Fruit fly (Drosophila melanogaster): Measurements from ENCODE around the gene CG12321.

CG12321 gene

dm6 chr3R:18227385-18227784 is 38.9 kb upstream of the CG12321 start:
- TF ChIP-seq toe (GFP tag; optimal IDR thresholded peaks at IDR 0.05) (no peak), CG5204 (GFP tag; optimal IDR thresholded peaks at IDR 0.05) (no peak), pad (GFP tag; optimal IDR thresholded peaks at IDR 0.05) (no peak), CG11617 (GFP tag; optimal IDR thresholded peaks at IDR 0.05) (no peak), CG1620 (GFP tag; optimal IDR thresholded peaks at IDR 0.05) (no peak), Clk (GFP tag; optimal IDR thresholded peaks at IDR 0.05) (no peak), kay (GFP tag; ENCODE audit: borderline replicate concordance) (no peak), CG7101 (tag; optimal IDR thresholded peaks at IDR 0.05) (no peak), CG12768 (GFP tag; optimal IDR thresholded peaks at IDR 0.05) (no peak), Crg-1 (GFP tag; optimal IDR thresholded peaks at IDR 0.05) (no peak), CG7045 (GFP tag; optimal IDR thresholded peaks at IDR 0.05) (no peak), Hr96 (GFP tag; optimal IDR thresholded peaks at IDR 0.05) (no peak), cic (GFP tag; optimal IDR thresholded peaks at IDR 0.05) (no peak), Mnt (GFP tag; optimal IDR thresholded peaks at IDR 0.05) (no peak)

- TF ChIP-seq CG12768 (GFP tag; optimal IDR thresholded peaks at IDR 0.05) (no peak), Mnt (GFP tag; optimal IDR thresholded peaks at IDR 0.05) (no peak), cnc (optimal IDR thresholded peaks at IDR 0.05) (no peak), bab1 (GFP tag; optimal IDR thresholded peaks at IDR 0.05) (no peak), pad (GFP tag; optimal IDR thresholded peaks at IDR 0.05) (no peak), ovo (GFP tag; optimal IDR thresholded peaks at IDR 0.05) (no peak), CG33017 (tag; optimal IDR thresholded peaks at IDR 0.05) (no peak), CG5204 (GFP tag; optimal IDR thresholded peaks at IDR 0.05) (no peak), Clk (GFP tag; optimal IDR thresholded peaks at IDR 0.05) (no peak), CG7101 (tag; optimal IDR thresholded peaks at IDR 0.05) (no peak), CG7045 (GFP tag; optimal IDR thresholded peaks at IDR 0.05) (no peak), tj (GFP tag; optimal IDR thresholded peaks at IDR 0.05) (no peak), CG14711 (tag; optimal IDR thresholded peaks at IDR 0.05) (no peak), CG1620 (GFP tag; optimal IDR thresholded peaks at IDR 0.05) (no peak), Hr96 (GFP tag; optimal IDR thresholded peaks at IDR 0.05) (no peak), toe (GFP tag; optimal IDR thresholded peaks at IDR 0.05) (no peak), CG11617 (GFP tag; optimal IDR thresholded peaks at IDR 0.05) (no peak), Crg-1 (GFP tag; optimal IDR thresholded peaks at IDR 0.05) (no peak)
Observed at dm6 chr3R:18226809-18227157, 38.3 kb upstream of the CG12321 start.

- no peak for TF ChIP-seq cnc (optimal IDR thresholded peaks at IDR 0.05)
- no peak for TF ChIP-seq Clk (GFP tag; optimal IDR thresholded peaks at IDR 0.05)
- no peak for TF ChIP-seq ovo (GFP tag; optimal IDR thresholded peaks at IDR 0.05)
- peak; percentile 90 for TF ChIP-seq CG14711 (tag; optimal IDR thresholded peaks at IDR 0.05)
- TF ChIP-seq pad (GFP tag; optimal IDR thresholded peaks at IDR 0.05) = peak; percentile 4
- peak; percentile 35 for TF ChIP-seq bab1 (GFP tag; optimal IDR thresholded peaks at IDR 0.05)
- no peak for TF ChIP-seq CG1620 (GFP tag; optimal IDR thresholded peaks at IDR 0.05)
- no peak for TF ChIP-seq toe (GFP tag; optimal IDR thresholded peaks at IDR 0.05)
- no peak for TF ChIP-seq CG7045 (GFP tag; optimal IDR thresholded peaks at IDR 0.05)
- no peak for TF ChIP-seq cic (GFP tag; optimal IDR thresholded peaks at IDR 0.05)
- TF ChIP-seq tj (GFP tag; optimal IDR thresholded peaks at IDR 0.05) = peak; percentile 28
- peak; percentile 35 for TF ChIP-seq Mnt (GFP tag; optimal IDR thresholded peaks at IDR 0.05)
- peak; percentile 49 for TF ChIP-seq CG12768 (GFP tag; optimal IDR thresholded peaks at IDR 0.05)
- TF ChIP-seq kay (GFP tag; ENCODE audit: borderline replicate concordance) = no peak
- no peak for TF ChIP-seq CG33017 (tag; optimal IDR thresholded peaks at IDR 0.05)
- peak; percentile 30 for TF ChIP-seq CG11617 (GFP tag; optimal IDR thresholded peaks at IDR 0.05)
- no peak for TF ChIP-seq Crg-1 (GFP tag; optimal IDR thresholded peaks at IDR 0.05)
- TF ChIP-seq CG5204 (GFP tag; optimal IDR thresholded peaks at IDR 0.05) = no peak
- no peak for TF ChIP-seq Hr96 (GFP tag; optimal IDR thresholded peaks at IDR 0.05)
- no peak for TF ChIP-seq CG7101 (tag; optimal IDR thresholded peaks at IDR 0.05)
Observed at dm6 chr3R:18226043-18226808, 37.7 kb upstream of the CG12321 start, which contains the start of the genes CG7168 and Mdh2. Gene CG7168 (minus strand): TSS chr3R:18226082. Gene Mdh2 (plus strand): TSS chr3R:18226396.

- TF ChIP-seq CG7101 (tag; optimal IDR thresholded peaks at IDR 0.05) = peak; percentile 73
- TF ChIP-seq Mnt (GFP tag; optimal IDR thresholded peaks at IDR 0.05) = peak; percentile 98
- no peak for TF ChIP-seq CG5204 (GFP tag; optimal IDR thresholded peaks at IDR 0.05)
- no peak for TF ChIP-seq Hr96 (GFP tag; optimal IDR thresholded peaks at IDR 0.05)
- TF ChIP-seq tj (GFP tag; optimal IDR thresholded peaks at IDR 0.05) = peak; percentile 51
- TF ChIP-seq CG7045 (GFP tag; optimal IDR thresholded peaks at IDR 0.05) = peak; percentile 47
- peak; percentile 82 for TF ChIP-seq bab1 (GFP tag; optimal IDR thresholded peaks at IDR 0.05)
- TF ChIP-seq ovo (GFP tag; optimal IDR thresholded peaks at IDR 0.05) = peak; percentile 74
- peak; percentile 61 for TF ChIP-seq CG12768 (GFP tag; optimal IDR thresholded peaks at IDR 0.05)
- TF ChIP-seq kay (GFP tag; ENCODE audit: borderline replicate concordance) = no peak
- TF ChIP-seq cnc (optimal IDR thresholded peaks at IDR 0.05) = no peak
- TF ChIP-seq CG11617 (GFP tag; optimal IDR thresholded peaks at IDR 0.05) = peak; percentile 80
- TF ChIP-seq pad (GFP tag; optimal IDR thresholded peaks at IDR 0.05) = peak; percentile 46
- peak; percentile 21 for TF ChIP-seq Clk (GFP tag; optimal IDR thresholded peaks at IDR 0.05)
- TF ChIP-seq cic (GFP tag; optimal IDR thresholded peaks at IDR 0.05) = peak; percentile 6
- TF ChIP-seq CG33017 (tag; optimal IDR thresholded peaks at IDR 0.05) = peak; percentile 57
- TF ChIP-seq toe (GFP tag; optimal IDR thresholded peaks at IDR 0.05) = no peak
- peak; percentile 32 for TF ChIP-seq Crg-1 (GFP tag; optimal IDR thresholded peaks at IDR 0.05)
- peak; percentile 64 for TF ChIP-seq CG1620 (GFP tag; optimal IDR thresholded peaks at IDR 0.05)
- TF ChIP-seq CG14711 (tag; optimal IDR thresholded peaks at IDR 0.05) = peak; percentile 71
Observed at dm6 chr3R:18223434-18223833, 34.9 kb upstream of the CG12321 start, which contains the start of the genes mTerf5 and Non3. Gene mTerf5 (minus strand): TSS chr3R:18223682. Gene Non3 (plus strand): TSS chr3R:18223722.

dm6 chr3R:18220211-18220749 is 31.8 kb upstream of the CG12321 start, which contains the start of the genes CG7988 and CG7183:
Gene CG7988 (plus strand): TSS chr3R:18220526.
Gene CG7183 (minus strand): TSS chr3R:18220699.
- no peak for TF ChIP-seq CG5204 (GFP tag; optimal IDR thresholded peaks at IDR 0.05)
- peak; percentile 88 for TF ChIP-seq Mnt (GFP tag; optimal IDR thresholded peaks at IDR 0.05)
- peak; percentile 93 for TF ChIP-seq Crg-1 (GFP tag; optimal IDR thresholded peaks at IDR 0.05)
- TF ChIP-seq Hr96 (GFP tag; optimal IDR thresholded peaks at IDR 0.05) = peak; percentile 94
- peak; percentile 96 for TF ChIP-seq CG14711 (tag; optimal IDR thresholded peaks at IDR 0.05)
- TF ChIP-seq tj (GFP tag; optimal IDR thresholded peaks at IDR 0.05) = peak; percentile 81
- peak; percentile 98 for TF ChIP-seq bab1 (GFP tag; optimal IDR thresholded peaks at IDR 0.05)
- peak; percentile 98 for TF ChIP-seq CG33017 (tag; optimal IDR thresholded peaks at IDR 0.05)
- peak; percentile 71 for TF ChIP-seq cic (GFP tag; optimal IDR thresholded peaks at IDR 0.05)
- TF ChIP-seq pad (GFP tag; optimal IDR thresholded peaks at IDR 0.05) = peak; percentile 82
- peak; percentile 93 for TF ChIP-seq CG12768 (GFP tag; optimal IDR thresholded peaks at IDR 0.05)
- peak; percentile 97 for TF ChIP-seq CG11617 (GFP tag; optimal IDR thresholded peaks at IDR 0.05)
- peak; percentile 96 for TF ChIP-seq toe (GFP tag; optimal IDR thresholded peaks at IDR 0.05)
- peak; percentile 51 for TF ChIP-seq ovo (GFP tag; optimal IDR thresholded peaks at IDR 0.05)
- TF ChIP-seq cnc (optimal IDR thresholded peaks at IDR 0.05) = no peak
- no peak for TF ChIP-seq kay (GFP tag; ENCODE audit: borderline replicate concordance)
- peak; percentile 95 for TF ChIP-seq CG7045 (GFP tag; optimal IDR thresholded peaks at IDR 0.05)
- TF ChIP-seq CG7101 (tag; optimal IDR thresholded peaks at IDR 0.05) = peak; percentile 98
- peak; percentile 95 for TF ChIP-seq CG1620 (GFP tag; optimal IDR thresholded peaks at IDR 0.05)
- TF ChIP-seq Clk (GFP tag; optimal IDR thresholded peaks at IDR 0.05) = peak; percentile 85
